Worm (Caenorhabditis elegans): ENCODE results near the gene F45D3.3.

Gene F45D3.3

DNA sequence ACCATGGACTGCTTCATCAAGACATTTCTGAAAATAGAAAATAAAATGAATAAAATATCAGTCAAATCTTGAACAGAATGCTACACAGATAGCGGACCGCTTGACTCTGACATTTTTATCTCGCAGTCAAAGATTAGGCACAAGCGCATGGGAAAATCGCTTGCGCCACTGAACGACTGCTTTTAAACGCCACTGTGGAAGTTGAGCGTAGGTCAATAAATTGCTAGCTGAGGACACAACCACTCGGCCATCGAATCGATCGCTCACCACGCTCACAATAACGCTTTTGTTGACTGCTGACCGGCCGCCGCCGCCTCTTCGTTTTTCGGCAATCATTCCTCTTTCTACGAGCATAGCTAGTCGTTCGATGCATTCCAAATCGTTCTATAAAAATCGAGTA lies 46.6 kb upstream of the F45D3.3 start (continued):
- TF ChIP-seq lin-14 (GFP tag; optimal IDR thresholded peaks at IDR 0.05) = peak; percentile 44
- TF ChIP-seq hlh-4 (tag; optimal IDR thresholded peaks at IDR 0.05) = no peak
- TF ChIP-seq grh-1 (GFP tag; IDR thresholded peaks at IDR 0.05) = 0 out of 2 replicates have a peak, but pooled peaks have one; percentile 21
- peak; percentile 76 for TF ChIP-seq nhr-85 (tag)
- TF ChIP-seq lir-3 (tag; optimal IDR thresholded peaks at IDR 0.05; ENCODE audit: poor library complexity) = no peak
- TF ChIP-seq hpl-2 (GFP tag; optimal IDR thresholded peaks at IDR 0.05) = no peak
- no peak for TF ChIP-seq fkh-10 (GFP tag; optimal IDR thresholded peaks at IDR 0.05)
- TF ChIP-seq aha-1 (tag; optimal IDR thresholded peaks at IDR 0.05) = no peak
- TF ChIP-seq zip-4 (GFP tag; optimal IDR thresholded peaks at IDR 0.05) = no peak
- TF ChIP-seq snpc-4 (tag; optimal IDR thresholded peaks at IDR 0.05) = peak; percentile 22
- peak; percentile 21 for TF ChIP-seq F16B12.6 (tag; optimal IDR thresholded peaks at IDR 0.05)
- no peak for TF ChIP-seq ama-1 (optimal IDR thresholded peaks at IDR 0.05)
- TF ChIP-seq ceh-82 (tag; optimal IDR thresholded peaks at IDR 0.05) = peak; percentile 26 to 51 (median 34)
- peak; percentile 73 for TF ChIP-seq unc-130 (tag; optimal IDR thresholded peaks at IDR 0.05)
- TF ChIP-seq sup-37 (GFP tag; optimal IDR thresholded peaks at IDR 0.05) = no peak
- no peak for TF ChIP-seq ztf-4 (tag; optimal IDR thresholded peaks at IDR 0.05)
- no peak for TF ChIP-seq alr-1 (tag; optimal IDR thresholded peaks at IDR 0.05; ENCODE audit: borderline replicate concordance)
- TF ChIP-seq unc-98 (GFP tag; IDR thresholded peaks at IDR 0.05) = no peak
- TF ChIP-seq aly-2 (tag; optimal IDR thresholded peaks at IDR 0.05) = no peak
- TF ChIP-seq ceh-88 (GFP tag; IDR thresholded peaks at IDR 0.05) = no peak
- TF ChIP-seq nhr-12 (tag; optimal IDR thresholded peaks at IDR 0.05) = no peak
- no peak for TF ChIP-seq ets-5 (GFP tag; IDR thresholded peaks at IDR 0.05)
- peak; percentile 71 for TF ChIP-seq snu-23 (GFP tag; optimal IDR thresholded peaks at IDR 0.05)
- no peak for TF ChIP-seq unc-86 (tag; optimal IDR thresholded peaks at IDR 0.05)
- TF ChIP-seq nhr-47 (tag; optimal IDR thresholded peaks at IDR 0.05) = peak; percentile 64
- no peak for TF ChIP-seq mab-9 (GFP tag; IDR thresholded peaks at IDR 0.05)
- TF ChIP-seq jun-1 (tag; optimal IDR thresholded peaks at IDR 0.05) = peak; percentile 41
- peak; percentile 44 to 76 for TF ChIP-seq lin-35 (GFP tag; optimal IDR thresholded peaks at IDR 0.05)
- peak; percentile 66 for TF ChIP-seq C16A3.4 (tag; optimal IDR thresholded peaks at IDR 0.05)
- peak; percentile 65 for TF ChIP-seq nhr-19 (GFP tag; conservative IDR thresholded peaks at IDR 0.05)
- peak; percentile 62 for TF ChIP-seq dsc-1 (tag; optimal IDR thresholded peaks at IDR 0.05)

DNA sequence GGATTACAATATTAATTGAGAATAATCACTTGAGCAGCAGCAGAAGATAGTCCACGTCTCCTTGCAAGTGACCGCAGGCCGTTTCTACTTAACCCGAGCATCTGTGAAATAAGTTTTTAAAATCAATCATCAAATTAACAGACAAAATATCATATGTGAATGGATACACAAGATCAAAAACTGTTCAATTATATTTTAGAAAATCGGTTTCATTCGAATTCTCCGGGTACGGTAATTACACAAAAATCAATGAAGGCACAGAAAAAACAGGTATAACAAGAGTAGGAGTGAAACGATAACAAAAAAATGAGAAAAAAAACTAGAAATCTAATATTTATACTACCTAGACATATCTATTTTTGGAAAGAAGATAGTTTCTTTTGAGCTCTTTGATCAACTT lies 46.0 kb upstream of the F45D3.3 start, which contains the start of gene mma-1:
Gene mma-1, minus strand, starts transcription at position 101 of the 400 bp plus-strand sequence.
- TF ChIP-seq nhr-90 (tag; optimal IDR thresholded peaks at IDR 0.05; ENCODE audit: poor library complexity) (no peak), mep-1 (tag; optimal IDR thresholded peaks at IDR 0.05) (no peak), ceh-63 (GFP tag; optimal IDR thresholded peaks at IDR 0.05) (no peak), rnt-1 (tag; optimal IDR thresholded peaks at IDR 0.05) (no peak), mdl-1 (tag; optimal IDR thresholded peaks at IDR 0.05) (no peak), pag-3 (tag; optimal IDR thresholded peaks at IDR 0.05; ENCODE audit: borderline replicate concordance, insufficient read depth) (no peak), nhr-20 (tag; optimal IDR thresholded peaks at IDR 0.05) (no peak), pax-3 (tag; optimal IDR thresholded peaks at IDR 0.05) (no peak), dsc-1 (tag; optimal IDR thresholded peaks at IDR 0.05) (no peak), nhr-71 (tag; optimal IDR thresholded peaks at IDR 0.05) (no peak), ztf-4 (tag; optimal IDR thresholded peaks at IDR 0.05) (no peak), snu-23 (GFP tag; optimal IDR thresholded peaks at IDR 0.05) (no peak), vab-15 (tag; optimal IDR thresholded peaks at IDR 0.05) (no peak), elt-2 (tag; optimal IDR thresholded peaks at IDR 0.05) (no peak), C16A3.4 (tag; optimal IDR thresholded peaks at IDR 0.05) (no peak)

All from whole organism, L1 larva.